Fruit fly (Drosophila melanogaster): ENCODE data around the gene Ssb-c31a.

DNA sequence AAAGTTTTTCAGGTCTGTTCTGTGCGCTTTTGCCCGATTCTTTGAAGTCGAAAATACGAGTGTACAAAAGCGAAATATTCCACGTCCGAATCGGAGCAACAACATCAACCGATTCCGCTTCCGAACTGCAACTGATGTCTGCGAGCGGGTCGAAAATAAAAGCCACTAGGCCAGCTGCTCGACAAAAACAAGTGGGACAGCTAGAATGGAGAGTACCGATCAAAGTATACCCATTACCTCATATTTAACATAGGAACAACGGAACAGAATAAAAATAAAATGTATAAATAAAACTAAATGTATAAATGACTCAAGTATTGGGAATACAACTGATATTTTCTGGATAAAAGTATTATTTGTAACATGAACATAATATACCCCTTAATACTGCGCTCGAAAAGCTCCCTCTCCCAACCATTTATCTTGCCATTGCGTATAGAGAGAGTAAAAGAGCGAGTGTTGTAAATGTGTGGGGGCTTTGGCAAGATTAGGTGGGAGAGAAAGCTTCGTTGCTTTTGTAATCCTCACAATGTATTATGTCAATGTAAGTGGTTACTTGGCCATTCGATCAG lies 6.1 kb upstream of the Ssb-c31a start, which contains the start of gene SLC5A11:
- TF ChIP-seq Gug (GFP tag; IDR thresholded peaks at IDR 0.05) (peak; percentile 87), CG9876 (GFP tag; optimal IDR thresholded peaks at IDR 0.05) (peak; percentile 54), Tbp (GFP tag; optimal IDR thresholded peaks at IDR 0.05) (no peak), CG4404 (GFP tag; IDR thresholded peaks at IDR 0.05) (peak; percentile 85), CG3281 (GFP tag; optimal IDR thresholded peaks at IDR 0.05) (peak; percentile 96), CG8388 (GFP tag; optimal IDR thresholded peaks at IDR 0.05) (peak; percentile 94), CG15514 (GFP tag; optimal IDR thresholded peaks at IDR 0.05) (peak; percentile 92), E2f2 (GFP tag; IDR thresholded peaks at IDR 0.05) (peak; percentile 75), tgo (GFP tag; IDR thresholded peaks at IDR 0.05) (peak; percentile 98), CG11560 (tag; IDR thresholded peaks at IDR 0.05) (peak; percentile 87), CG2120 (GFP tag; optimal IDR thresholded peaks at IDR 0.05) (peak; percentile 95), chinmo (GFP tag; IDR thresholded peaks at IDR 0.05; ENCODE audit: partially characterized antibody) (peak; percentile 86; the same call in 2 of the 4 replicates), bsh (GFP tag; optimal IDR thresholded peaks at IDR 0.05) (peak; percentile 95 to 100), Dfd (GFP tag; optimal IDR thresholded peaks at IDR 0.05) (no peak)

All from whole organism, embryonic.